Fruit fly (Drosophila melanogaster) whole organism, embryonic: ENCODE results near the gene KP78a.

Experiments used
- Ada2b ChIP-seq: fragments of 200-800 bp; sonication (Bioruptor generic); IDR thresholded peaks from 2 replicates; pipeline ENCODE4 v1.3.6; 2022; ENCODE audit warnings: missing biosample characterization, missing genetic modification characterization
- Bdp1 ChIP-seq: fragments of 200-800 bp; sonication (Bioruptor generic); optimal IDR thresholded peaks from 3 replicates; lab custom pipeline; 2016; ENCODE audit warnings: missing biosample characterization, missing genetic modification characterization
- CG10267 ChIP-seq: fragments of 200-800 bp; sonication (Bioruptor generic); optimal IDR thresholded peaks from 2 replicates; lab custom pipeline; 2018; ENCODE audit warnings: missing biosample characterization, mild to moderate bottlenecking, missing genetic modification characterization, moderate library complexity
- CG11398 ChIP-seq: fragments of 200-800 bp; sonication (Bioruptor generic); optimal IDR thresholded peaks from 2 replicates; lab custom pipeline; 2016; ENCODE audit warnings: missing biosample characterization, missing genetic modification characterization
- CG11456 ChIP-seq: fragments of 200-800 bp; sonication (Bioruptor generic); IDR thresholded peaks from 3 replicates; pipeline ENCODE4 v1.3.6; 2022; ENCODE audit warnings: missing biosample characterization, missing genetic modification characterization
- CG13894 ChIP-seq: fragments of 200-800 bp; sonication (Bioruptor generic); optimal IDR thresholded peaks from 3 replicates; lab custom pipeline; 2018; ENCODE audit warnings: missing biosample characterization, mild to moderate bottlenecking, missing genetic modification characterization, moderate library complexity
- CG14860 ChIP-seq: fragments of 200-800 bp; sonication (Bioruptor generic); IDR thresholded peaks from 3 replicates; pipeline ENCODE4 v1.3.6; 2022; ENCODE audit warnings: missing biosample characterization, missing genetic modification characterization; ENCODE audit not compliant: partially characterized antibody
- CG15011 ChIP-seq: fragments of 200-800 bp; sonication (Bioruptor generic); optimal IDR thresholded peaks from 3 replicates; lab custom pipeline; 2018; ENCODE audit warnings: missing biosample characterization, mild to moderate bottlenecking, missing genetic modification characterization
- CG1647 ChIP-seq: fragments of 200-800 bp; sonication (Bioruptor generic); optimal IDR thresholded peaks from 3 replicates; lab custom pipeline; 2016; ENCODE audit warnings: missing biosample characterization, missing genetic modification characterization
- CG17568 ChIP-seq: fragments of 200-800 bp; sonication (Bioruptor generic); optimal IDR thresholded peaks from 2 replicates; lab custom pipeline; 2018; ENCODE audit warnings: missing biosample characterization, mild to moderate bottlenecking, missing genetic modification characterization, moderate library complexity
- CG17829 ChIP-seq: fragments of 200-800 bp; optimal IDR thresholded peaks from 2 replicates; lab custom pipeline; 2019; ENCODE audit warnings: missing biosample characterization, mild to moderate bottlenecking, missing genetic modification characterization, moderate library complexity
- CG32767 ChIP-seq: fragments of 200-800 bp; sonication (Bioruptor generic); IDR thresholded peaks from 2 replicates; pipeline ENCODE4 v1.3.6; 2022; ENCODE audit warnings: missing biosample characterization, missing genetic modification characterization
- CG34224 ChIP-seq: fragments of 200-800 bp; sonication (Bioruptor generic); IDR thresholded peaks from 3 replicates; pipeline ENCODE4 v1.3.6; 2022; ENCODE audit warnings: missing biosample characterization, missing genetic modification characterization; ENCODE audit not compliant: partially characterized antibody
- CG6765 ChIP-seq: fragments of 200-800 bp; sonication (Bioruptor generic); optimal IDR thresholded peaks from 3 replicates; lab custom pipeline; 2017; ENCODE audit warnings: missing biosample characterization, mild to moderate bottlenecking, missing genetic modification characterization
- CG6813 ChIP-seq: fragments of 200-800 bp; sonication (Bioruptor generic); optimal IDR thresholded peaks from 2 replicates; lab custom pipeline; 2017; ENCODE audit warnings: missing biosample characterization, missing genetic modification characterization, mild to moderate bottlenecking, moderate library complexity, missing genetic modification reagents
- CG7839 ChIP-seq: fragments of 200-800 bp; sonication (Bioruptor generic); optimal IDR thresholded peaks from 3 replicates; lab custom pipeline; 2018; ENCODE audit warnings: missing biosample characterization, mild to moderate bottlenecking, missing genetic modification characterization, moderate library complexity
- CG8089 ChIP-seq: fragments of 200-800 bp; sonication (Bioruptor generic); optimal IDR thresholded peaks from 3 replicates; lab custom pipeline; 2016; ENCODE audit warnings: missing biosample characterization, missing genetic modification characterization
- CG8281 ChIP-seq: fragments of 200-800 bp; sonication (Bioruptor generic); optimal IDR thresholded peaks from 2 replicates; lab custom pipeline; 2018; ENCODE audit warnings: missing biosample characterization, mild to moderate bottlenecking, missing genetic modification characterization, moderate library complexity
- CG9609 ChIP-seq: fragments of 200-800 bp; sonication (Bioruptor generic); optimal IDR thresholded peaks from 3 replicates; lab custom pipeline; 2016; ENCODE audit warnings: missing biosample characterization, missing genetic modification characterization
- CG9876 ChIP-seq: fragments of 200-800 bp; sonication (Bioruptor generic); optimal IDR thresholded peaks from 2 replicates; lab custom pipeline; 2016; ENCODE audit warnings: missing biosample characterization, missing genetic modification characterization
- CTCF ChIP-seq: fragments of 200-800 bp; sonication (Bioruptor generic); optimal IDR thresholded peaks from 2 replicates; lab custom pipeline; 2017; ENCODE audit warnings: missing biosample characterization, mild to moderate bottlenecking, missing genetic modification characterization, moderate library complexity
- Camta ChIP-seq: fragments of 200-800 bp; sonication (Bioruptor generic); optimal IDR thresholded peaks from 2 replicates; lab custom pipeline; 2016; ENCODE audit warnings: missing biosample characterization, missing genetic modification characterization
- D19A ChIP-seq: fragments of 200-800 bp; optimal IDR thresholded peaks from 3 replicates; lab custom pipeline; 2019; ENCODE audit warnings: missing biosample characterization, mild to moderate bottlenecking, missing genetic modification characterization, moderate library complexity
- Gsc ChIP-seq: fragments of 200-800 bp; sonication (Bioruptor generic); IDR thresholded peaks from 2 replicates; pipeline ENCODE4 v1.3.6; 2022; ENCODE audit warnings: missing biosample characterization, missing genetic modification characterization
- Gug ChIP-seq: fragments of 200-800 bp; sonication (Bioruptor generic); IDR thresholded peaks from 4 replicates; pipeline ENCODE4 v1.3.6; 2022; ENCODE audit warnings: missing biosample characterization, missing genetic modification characterization
- HLH54F ChIP-seq: fragments of 200-800 bp; sonication (Bioruptor generic); optimal IDR thresholded peaks from 3 replicates; lab custom pipeline; 2016; ENCODE audit warnings: missing biosample characterization, missing genetic modification characterization
- NC2α ChIP-seq: fragments of 200-800 bp; sonication (Bioruptor generic); optimal IDR thresholded peaks from 2 replicates; lab custom pipeline; 2016; ENCODE audit warnings: missing biosample characterization, missing genetic modification characterization
- Nf-YA ChIP-seq: fragments of 200-800 bp; sonication (Bioruptor generic); IDR thresholded peaks from 2 replicates; pipeline ENCODE4 v1.3.6; 2022; ENCODE audit warnings: missing biosample characterization, missing genetic modification characterization
- Oaz ChIP-seq: fragments of 200-800 bp; sonication (Bioruptor generic); IDR thresholded peaks from 2 replicates; pipeline ENCODE4 v1.3.6; 2022; ENCODE audit warnings: missing biosample characterization, missing genetic modification characterization
- Ssrp ChIP-seq: fragments of 200-800 bp; sonication (Bioruptor generic); optimal IDR thresholded peaks from 2 replicates; lab custom pipeline; 2018; ENCODE audit warnings: missing biosample characterization, mild to moderate bottlenecking, missing genetic modification characterization, moderate library complexity
- Tbp ChIP-seq: fragments of >200 bp; optimal IDR thresholded peaks from 2 replicates; lab custom pipeline; 2018; ENCODE audit warnings: missing biosample characterization, missing genetic modification characterization
- Xbp1 ChIP-seq: fragments of 200-800 bp; sonication (Bioruptor generic); optimal IDR thresholded peaks from 3 replicates; lab custom pipeline; 2016; ENCODE audit warnings: missing biosample characterization, mild to moderate bottlenecking, missing genetic modification characterization
- al ChIP-seq: fragments of 200-800 bp; sonication (Bioruptor generic); IDR thresholded peaks from 2 replicates; pipeline ENCODE4 v1.3.6; 2022; ENCODE audit warnings: missing biosample characterization, missing genetic modification characterization
- ara ChIP-seq: fragments of 200-800 bp; sonication (Bioruptor generic); IDR thresholded peaks from 2 replicates; pipeline ENCODE4 v1.3.6; 2022; ENCODE audit warnings: missing biosample characterization, missing genetic modification characterization
- dmrt99B ChIP-seq: fragments of 200-800 bp; sonication (Bioruptor generic); optimal IDR thresholded peaks from 2 replicates; lab custom pipeline; 2018; ENCODE audit warnings: missing biosample characterization, mild to moderate bottlenecking, missing genetic modification characterization, moderate library complexity
- gem ChIP-seq: fragments of 200-800 bp; sonication (Bioruptor generic); optimal IDR thresholded peaks from 2 replicates; lab custom pipeline; 2019; ENCODE audit warnings: missing biosample characterization, mild to moderate bottlenecking, missing genetic modification characterization, moderate library complexity
- grau ChIP-seq: fragments of 200-800 bp; optimal IDR thresholded peaks from 3 replicates; lab custom pipeline; 2019; ENCODE audit warnings: missing biosample characterization, mild to moderate bottlenecking, missing genetic modification characterization, moderate library complexity
- h ChIP-seq: fragments of >200 bp; optimal IDR thresholded peaks from 2 replicates; lab custom pipeline; 2017
- inv ChIP-seq: fragments of 200-800 bp; sonication (Bioruptor generic); IDR thresholded peaks from 2 replicates; pipeline ENCODE4 v1.3.6; 2022; ENCODE audit warnings: missing biosample characterization, missing genetic modification characterization; ENCODE audit not compliant: partially characterized antibody
- jumu ChIP-seq: fragments of 200-800 bp; sonication (Bioruptor generic); optimal IDR thresholded peaks from 3 replicates; lab custom pipeline; 2016; ENCODE audit warnings: missing biosample characterization, missing genetic modification characterization
- kay ChIP-seq: fragments of 200-800 bp; sonication (Bioruptor generic); optimal IDR thresholded peaks from 2 replicates; lab custom pipeline; 2016; ENCODE audit warnings: missing biosample characterization, missing genetic modification characterization
- knrl ChIP-seq: fragments of 200-800 bp; sonication (Bioruptor generic); IDR thresholded peaks from 3 replicates; pipeline ENCODE4 v1.3.6; 2022; ENCODE audit warnings: missing biosample characterization, missing genetic modification characterization; ENCODE audit not compliant: partially characterized antibody
- mld ChIP-seq: fragments of 200-800 bp; sonication (Bioruptor generic); IDR thresholded peaks from 3 replicates; pipeline ENCODE4 v1.3.6; 2022; ENCODE audit warnings: missing biosample characterization, missing genetic modification characterization; ENCODE audit not compliant: partially characterized antibody
- p53 ChIP-seq: fragments of 200-800 bp; sonication (Bioruptor generic); optimal IDR thresholded peaks from 2 replicates; lab custom pipeline; 2016; ENCODE audit warnings: missing biosample characterization, missing genetic modification characterization
- phol ChIP-seq: fragments of 200-800 bp; sonication (Bioruptor generic); optimal IDR thresholded peaks from 3 replicates; lab custom pipeline; 2018; ENCODE audit warnings: missing biosample characterization, mild to moderate bottlenecking, missing genetic modification characterization, moderate library complexity
- pita ChIP-seq: fragments of 200-800 bp; sonication (Bioruptor generic); optimal IDR thresholded peaks from 2 replicates; lab custom pipeline; 2017; ENCODE audit warnings: missing biosample characterization, mild to moderate bottlenecking, missing genetic modification characterization
- pum ChIP-seq: fragments of 200-800 bp; sonication (Bioruptor generic); optimal IDR thresholded peaks from 2 replicates; lab custom pipeline; 2016; ENCODE audit warnings: missing biosample characterization, missing genetic modification characterization
- ranshi ChIP-seq: fragments of 200-800 bp; sonication (Bioruptor generic); IDR thresholded peaks from 2 replicates; pipeline ENCODE4 v1.3.6; 2022; ENCODE audit warnings: missing biosample characterization, missing genetic modification characterization
- row ChIP-seq: fragments of 200-800 bp; sonication (Bioruptor generic); IDR thresholded peaks from 3 replicates; pipeline ENCODE4 v1.3.6; 2022; ENCODE audit warnings: missing biosample characterization, missing genetic modification characterization
- sd ChIP-seq: fragments of 200-800 bp; sonication (Bioruptor generic); optimal IDR thresholded peaks from 3 replicates; lab custom pipeline; 2018; ENCODE audit warnings: missing biosample characterization, mild to moderate bottlenecking, missing genetic modification characterization, moderate library complexity
- ssp ChIP-seq: fragments of 200-800 bp; sonication (Bioruptor generic); IDR thresholded peaks from 2 replicates; pipeline ENCODE4 v1.3.6; 2022; ENCODE audit warnings: missing biosample characterization, missing genetic modification characterization
- vnd ChIP-seq: fragments of 200-800 bp; sonication (Bioruptor generic); IDR thresholded peaks from 3 replicates; pipeline ENCODE4 v1.3.6; 2022; ENCODE audit warnings: missing biosample characterization, missing genetic modification characterization; ENCODE audit not compliant: partially characterized antibody
- zen ChIP-seq: fragments of 200-800 bp; sonication (Bioruptor generic); optimal IDR thresholded peaks from 3 replicates; lab custom pipeline; 2018; ENCODE audit warnings: missing biosample characterization, mild to moderate bottlenecking, missing genetic modification characterization, moderate library complexity

KP78a gene

dm6 chr3R:11368766-11369165 is 15.8 kb upstream of the KP78a start (continued):
- TF ChIP-seq CG8281 (tag; lab: Kevin White, UChicago) (no peak), CG15011 (GFP tag; lab: Kevin White, UChicago) (no peak), row (peak; percentile 53; the same call in 2 of the 3 replicates), CG9609 (GFP tag; lab: Kevin White, UChicago) (no peak), CG11456 (GFP tag; lab: Robert Waterston, UW) (no peak), al (no peak), sd (no peak), Oaz (GFP tag; lab: Robert Waterston, UW) (no peak), CG6765 (GFP tag; lab: Kevin White, UChicago) (no peak), gem (no peak), ssp (GFP tag; lab: Robert Waterston, UW) (no peak), zen (peak; percentile 81), p53 (GFP tag; lab: Kevin White, UChicago) (no peak), CG11398 (GFP tag; lab: Kevin White, UChicago) (no peak), dmrt99B (peak; percentile 42), CG1647 (GFP tag; lab: Kevin White, UChicago) (no peak), mld (GFP tag; lab: Robert Waterston, UW) (no peak), Ada2b (GFP tag; lab: Robert Waterston, UW) (no peak), CG9876 (no peak), CG34224 (GFP tag; lab: Robert Waterston, UW) (no peak), h (lab: Kevin White, UChicago) (no peak), CG7839 (tag; lab: Kevin White, UChicago) (no peak), CG13894 (tag; lab: Kevin White, UChicago) (no peak), CG17829 (tag; lab: Kevin White, UChicago) (peak; percentile 79), CG32767 (GFP tag; lab: Robert Waterston, UW) (no peak), ara (GFP tag; lab: Robert Waterston, UW) (peak; percentile 72), D19A (tag; lab: Kevin White, UChicago) (peak; percentile 53), CG17568 (GFP tag; lab: Kevin White, UChicago) (no peak), ranshi (GFP tag; lab: Robert Waterston, UW) (no peak), kay (GFP tag; lab: Kevin White, UChicago) (no peak), Xbp1 (GFP tag; lab: Kevin White, UChicago) (peak; percentile 4), Bdp1 (GFP tag; lab: Kevin White, UChicago) (no peak), HLH54F (no peak), knrl (GFP tag; lab: Robert Waterston, UW) (no peak), NC2α (GFP tag; lab: Kevin White, UChicago) (no peak), CTCF (GFP tag; lab: Kevin White, UChicago) (no peak), CG8089 (GFP tag; lab: Kevin White, UChicago) (peak; percentile 15), grau (tag; lab: Kevin White, UChicago) (peak; percentile 47), CG10267 (tag; lab: Kevin White, UChicago) (peak; percentile 78), Nf-YA (GFP tag; lab: Robert Waterston, UW) (no peak), pum (GFP tag; lab: Kevin White, UChicago) (peak; percentile 48), Camta (peak; percentile 21), Gug (GFP tag; lab: Robert Waterston, UW) (no peak), pita (no peak), Tbp (GFP tag; lab: Kevin White, UChicago) (no peak), CG14860 (GFP tag; lab: Robert Waterston, UW) (no peak), vnd (GFP tag; lab: Robert Waterston, UW) (no peak), phol (peak; percentile 80), inv (GFP tag; lab: Robert Waterston, UW) (no peak), Gsc (no peak), CG6813 (GFP tag; lab: Kevin White, UChicago) (peak; percentile 42), jumu (GFP tag; lab: Kevin White, UChicago) (no peak), Ssrp (peak; percentile 45)
